Worm (Caenorhabditis elegans): ENCODE measurements around the gene F59A6.13.

- no peak for TF ChIP-seq nhr-12 (tag; optimal IDR thresholded peaks at IDR 0.05)
- no peak for TF ChIP-seq unc-62 (GFP tag; optimal IDR thresholded peaks at IDR 0.05)
- TF ChIP-seq nhr-237 (tag; optimal IDR thresholded peaks at IDR 0.05) = no peak
- TF ChIP-seq elt-3 (tag; optimal IDR thresholded peaks at IDR 0.05) = no peak
- no peak for TF ChIP-seq zag-1 (tag; optimal IDR thresholded peaks at IDR 0.05)
- TF ChIP-seq nhr-23 (tag; optimal IDR thresholded peaks at IDR 0.05) = no peak
- TF ChIP-seq Y55F3AM.14 (GFP tag; optimal IDR thresholded peaks at IDR 0.05) = no peak
- TF ChIP-seq nhr-11 (tag; optimal IDR thresholded peaks at IDR 0.05) = no peak
- no peak for TF ChIP-seq fos-1 (tag; optimal IDR thresholded peaks at IDR 0.05)
- no peak for TF ChIP-seq unc-39 (tag; optimal IDR thresholded peaks at IDR 0.05)
- no peak for TF ChIP-seq mdl-1 (tag; optimal IDR thresholded peaks at IDR 0.05)
- TF ChIP-seq snpc-4 (tag; optimal IDR thresholded peaks at IDR 0.05) = no peak
- TF ChIP-seq ama-1 (optimal IDR thresholded peaks at IDR 0.05) = no peak
These were observed 9.0 kb downstream of the F59A6.13 start, which contains the start of gene wdr-83 for ce11 chrII:5031612-5032011.

Data from whole organism, L2 larva.